Fruit fly (Drosophila melanogaster): ENCODE results near the gene CtsF.

Gene CtsF

dm6 chr3R:5208115-5208365 is 43.5 kb downstream of the CtsF start:
- no peak for TF ChIP-seq Hr83 (GFP tag; optimal IDR thresholded peaks at IDR 0.05; ENCODE audit: poor library complexity, severe bottlenecking)
- TF ChIP-seq jim (GFP tag; optimal IDR thresholded peaks at IDR 0.05), result no peak
- TF ChIP-seq sv (GFP tag; optimal IDR thresholded peaks at IDR 0.05), result no peak
- TF ChIP-seq CrebA (GFP tag; optimal IDR thresholded peaks at IDR 0.05; ENCODE audit: borderline replicate concordance), result no peak
- TF ChIP-seq usp (GFP tag; optimal IDR thresholded peaks at IDR 0.05), result no peak
- TF ChIP-seq HLH106 (tag; optimal IDR thresholded peaks at IDR 0.05), result no peak
- no peak for TF ChIP-seq pan (optimal IDR thresholded peaks at IDR 0.05)
- no peak for TF ChIP-seq Dfd (GFP tag; optimal IDR thresholded peaks at IDR 0.05)
- TF ChIP-seq ey (GFP tag; optimal IDR thresholded peaks at IDR 0.05), result no peak
- TF ChIP-seq br (GFP tag; optimal IDR thresholded peaks at IDR 0.05), result no peak
- no peak for TF ChIP-seq Abd-B (GFP tag; optimal IDR thresholded peaks at IDR 0.05)
- TF ChIP-seq dmrt93B (GFP tag; optimal IDR thresholded peaks at IDR 0.05), result no peak
- no peak for TF ChIP-seq sage (GFP tag; optimal IDR thresholded peaks at IDR 0.05)
- TF ChIP-seq Jra (GFP tag; optimal IDR thresholded peaks at IDR 0.05), result no peak
- TF ChIP-seq dl (GFP tag; optimal IDR thresholded peaks at IDR 0.05; ENCODE audit: insufficient read depth in 1 of 2, partially characterized antibody in 2 of 2), result no peak
- TF ChIP-seq lola (GFP tag; optimal IDR thresholded peaks at IDR 0.05), result no peak
- TF ChIP-seq Mio (GFP tag; optimal IDR thresholded peaks at IDR 0.05), result no peak
- TF ChIP-seq psq (GFP tag; optimal IDR thresholded peaks at IDR 0.05), result no peak
- TF ChIP-seq fru (GFP tag; optimal IDR thresholded peaks at IDR 0.05), result no peak
- no peak for TF ChIP-seq rgr (GFP tag; optimal IDR thresholded peaks at IDR 0.05)

- TF ChIP-seq CrebA (GFP tag; optimal IDR thresholded peaks at IDR 0.05; ENCODE audit: borderline replicate concordance), result no peak
- TF ChIP-seq Rel (GFP tag; optimal IDR thresholded peaks at IDR 0.05), result no peak
- TF ChIP-seq Rel (tag; optimal IDR thresholded peaks at IDR 0.05), result peak; percentile 80
- no peak for TF ChIP-seq CG32264 (GFP tag; optimal IDR thresholded peaks at IDR 0.05)
- no peak for TF ChIP-seq Hnf4 (GFP tag; optimal IDR thresholded peaks at IDR 0.05)
Observed at dm6 chr3R:5207277-5208114, 44.0 kb downstream of the CtsF start.

- TF ChIP-seq dmrt93B (GFP tag; optimal IDR thresholded peaks at IDR 0.05) (no peak), tai (GFP tag; optimal IDR thresholded peaks at IDR 0.05) (no peak), Abd-B (GFP tag; optimal IDR thresholded peaks at IDR 0.05) (no peak), Dif (GFP tag; optimal IDR thresholded peaks at IDR 0.05; ENCODE audit: partially characterized antibody) (no peak), ey (GFP tag; optimal IDR thresholded peaks at IDR 0.05) (no peak), rgr (GFP tag; optimal IDR thresholded peaks at IDR 0.05) (no peak), pan (optimal IDR thresholded peaks at IDR 0.05) (no peak), Sp1 (GFP tag; optimal IDR thresholded peaks at IDR 0.05) (no peak), sage (GFP tag; optimal IDR thresholded peaks at IDR 0.05) (no peak), lola (GFP tag; optimal IDR thresholded peaks at IDR 0.05) (no peak)
Observed at dm6 chr3R:5205319-5206033, 46.1 kb downstream of the CtsF start.

dm6 chr3R:5203796-5204195 is 47.7 kb downstream of the CtsF start:
- TF ChIP-seq dsf (GFP tag; optimal IDR thresholded peaks at IDR 0.05; ENCODE audit: borderline replicate concordance) (no peak), sv (GFP tag; optimal IDR thresholded peaks at IDR 0.05) (no peak), Dfd (GFP tag; optimal IDR thresholded peaks at IDR 0.05) (no peak), usp (GFP tag; optimal IDR thresholded peaks at IDR 0.05) (no peak), Rel (GFP tag; optimal IDR thresholded peaks at IDR 0.05) (no peak), Rel (tag; optimal IDR thresholded peaks at IDR 0.05) (no peak), Hr78 (GFP tag; optimal IDR thresholded peaks at IDR 0.05) (no peak), pan (optimal IDR thresholded peaks at IDR 0.05) (no peak), GATAd (GFP tag; optimal IDR thresholded peaks at IDR 0.05) (no peak), Mio (GFP tag; optimal IDR thresholded peaks at IDR 0.05) (no peak), Abd-B (GFP tag; optimal IDR thresholded peaks at IDR 0.05) (no peak), h (GFP tag; optimal IDR thresholded peaks at IDR 0.05) (no peak), CrebA (GFP tag; optimal IDR thresholded peaks at IDR 0.05; ENCODE audit: borderline replicate concordance) (no peak), HLH106 (tag; optimal IDR thresholded peaks at IDR 0.05) (no peak), CG32264 (GFP tag; optimal IDR thresholded peaks at IDR 0.05) (no peak), Hr83 (GFP tag; optimal IDR thresholded peaks at IDR 0.05; ENCODE audit: poor library complexity, severe bottlenecking) (no peak)

Data from whole organism, wandering third instar larva.